Worm (Caenorhabditis elegans) whole organism, L3 larva: ENCODE data around the gene Y55D5A.1.

Experiments
- R02D3.7 ChIP-seq: fragments of 150-350 bp; optimal IDR thresholded peaks from 2 replicates; lab custom pipeline; 2014; ENCODE audit warnings: missing biosample characterization, missing genetic modification characterization
- ceh-9 ChIP-seq: sonication (generic microtip); optimal IDR thresholded peaks from 2 replicates; lab custom pipeline; 2018; ENCODE audit warnings: missing biosample characterization, missing genetic modification characterization
- egl-27 ChIP-seq: sonication (generic microtip); optimal IDR thresholded peaks from 4 replicates; lab custom pipeline; 2017; ENCODE audit warnings: missing biosample characterization, missing genetic modification reagents, missing genetic modification characterization
- hmg-11 ChIP-seq: sonication (generic microtip); optimal IDR thresholded peaks from 2 replicates; lab custom pipeline; 2016; ENCODE audit warnings: missing genetic modification characterization, missing compliant biosample characterization
- nfya-1 ChIP-seq: sonication (generic microtip); optimal IDR thresholded peaks from 2 replicates; lab custom pipeline; 2017; ENCODE audit warnings: missing genetic modification characterization, mild to moderate bottlenecking, missing compliant biosample characterization, antibody characterized with exemption, moderate library complexity; ENCODE audit not compliant: insufficient read depth
- nhr-11 ChIP-seq: fragments of 150-350 bp; optimal IDR thresholded peaks from 2 replicates; lab custom pipeline; 2014; ENCODE audit warnings: missing biosample characterization, missing genetic modification characterization
- nhr-28 ChIP-seq: fragments of 150-350 bp; optimal IDR thresholded peaks from 2 replicates; lab custom pipeline; 2014; ENCODE audit warnings: missing biosample characterization, missing genetic modification characterization
- nhr-77 ChIP-seq: fragments of 150-350 bp; optimal IDR thresholded peaks from 2 replicates; lab custom pipeline; 2014; ENCODE audit warnings: missing biosample characterization, missing genetic modification characterization
- pha-4 ChIP-seq: fragments of 150-350 bp; optimal IDR thresholded peaks from 2 replicates; lab custom pipeline; 2014; ENCODE audit warnings: missing biosample characterization, missing genetic modification reagents, missing genetic modification characterization
- snpc-4 ChIP-seq: fragments of 150-350 bp; optimal IDR thresholded peaks from 2 replicates; lab custom pipeline; 2014; ENCODE audit warnings: missing biosample characterization, missing genetic modification characterization
- tbx-2 ChIP-seq: sonication (generic microtip); optimal IDR thresholded peaks from 2 replicates; lab custom pipeline; 2016; ENCODE audit warnings: mild to moderate bottlenecking, missing genetic modification characterization, missing compliant biosample characterization
- unc-62 ChIP-seq: fragments of 150-350 bp; sonication (generic microtip); optimal IDR thresholded peaks from 4 replicates; lab custom pipeline; 2014; ENCODE audit warnings: missing biosample characterization, missing genetic modification reagents, missing genetic modification characterization
- ztf-11 ChIP-seq: fragments of 150-350 bp; optimal IDR thresholded peaks from 2 replicates; lab custom pipeline; 2014; ENCODE audit warnings: missing biosample characterization, missing genetic modification characterization

DNA sequence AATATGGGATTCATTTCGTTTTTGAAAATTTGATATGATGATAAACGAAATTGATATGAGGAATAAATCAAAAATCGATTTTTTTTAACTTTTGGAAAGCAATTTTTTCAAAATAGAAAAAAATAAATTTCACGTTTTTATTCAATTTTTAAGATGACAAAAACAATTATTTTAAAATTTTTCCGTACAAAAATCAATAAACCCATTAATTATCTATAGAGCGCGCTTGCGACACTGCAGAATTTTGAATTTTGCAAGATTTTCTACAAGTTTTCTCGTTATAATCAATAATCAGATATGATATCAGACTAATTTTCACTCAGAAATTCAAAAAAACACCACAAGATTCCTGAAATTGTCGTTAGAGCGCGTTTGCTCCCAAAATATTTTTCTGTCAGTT lies 38.2 kb upstream of the Y55D5A.1 start, which contains the start of gene R10F2.6:
- no peak for TF ChIP-seq ceh-9
- TF ChIP-seq nhr-28 (tag; lab: Kevin White, UChicago) = no peak
- no peak for TF ChIP-seq tbx-2 (tag; lab: Kevin White, UChicago)
- TF ChIP-seq egl-27 = no peak
- no peak for TF ChIP-seq nhr-11 (tag; lab: Kevin White, UChicago)
- TF ChIP-seq snpc-4 (tag; lab: Kevin White, UChicago) = no peak
- TF ChIP-seq nhr-77 = no peak
- no peak for TF ChIP-seq nfya-1 (tag; lab: Kevin White, UChicago)
- no peak for TF ChIP-seq unc-62 (GFP tag; lab: Kevin White, UChicago)
- TF ChIP-seq ztf-11 = no peak
- TF ChIP-seq R02D3.7 (tag; lab: Kevin White, UChicago) = no peak
- no peak for TF ChIP-seq hmg-11 (tag; lab: Kevin White, UChicago)
- no peak for TF ChIP-seq pha-4
